Worm (Caenorhabditis elegans) whole organism, L3 larva: ENCODE measurements around the gene F21C10.19.
A peak's percentile ranks its signal among the peaks of the same experiment; 100 is the strongest.

ENCODE experiments used
- R02D3.7 ChIP-seq: fragments of 150-350 bp; optimal IDR thresholded peaks from 2 replicates; lab custom pipeline; 2014; ENCODE audit warnings: missing biosample characterization, missing genetic modification characterization
- ZK546.5 ChIP-seq: sonication (generic microtip); optimal IDR thresholded peaks from 2 replicates; lab custom pipeline; 2017; ENCODE audit warnings: missing biosample characterization, missing genetic modification characterization
- aly-2 ChIP-seq: fragments of 150-350 bp; optimal IDR thresholded peaks from 2 replicates; lab custom pipeline; 2014; ENCODE audit warnings: missing biosample characterization, missing genetic modification characterization
- ama-1 ChIP-seq: fragments of 150-350 bp; optimal IDR thresholded peaks from 2 replicates; lab custom pipeline; 2018
- ceh-28 ChIP-seq: fragments of 150-350 bp; optimal IDR thresholded peaks from 2 replicates; lab custom pipeline; 2014; ENCODE audit warnings: missing biosample characterization, missing genetic modification reagents, missing genetic modification characterization
- ceh-82 ChIP-seq: fragments of 150-350 bp; optimal IDR thresholded peaks from 2 replicates; lab custom pipeline; 2014; ENCODE audit warnings: missing biosample characterization, missing genetic modification characterization
- ceh-9 ChIP-seq: sonication (generic microtip); optimal IDR thresholded peaks from 2 replicates; lab custom pipeline; 2018; ENCODE audit warnings: missing biosample characterization, missing genetic modification characterization
- daf-12 ChIP-seq: fragments of 150-350 bp; optimal IDR thresholded peaks from 2 replicates; lab custom pipeline; 2014; ENCODE audit warnings: missing biosample characterization, missing genetic modification reagents, missing genetic modification characterization
- egl-27 ChIP-seq: sonication (generic microtip); optimal IDR thresholded peaks from 4 replicates; lab custom pipeline; 2017; ENCODE audit warnings: missing biosample characterization, missing genetic modification reagents, missing genetic modification characterization
- egl-5 ChIP-seq: fragments of 150-350 bp; optimal IDR thresholded peaks from 2 replicates; lab custom pipeline; 2017; ENCODE audit warnings: missing biosample characterization, missing genetic modification reagents, missing genetic modification characterization, inconsistent platforms
- elt-1 ChIP-seq: fragments of 150-350 bp; optimal IDR thresholded peaks from 2 replicates; lab custom pipeline; 2014; ENCODE audit warnings: missing biosample characterization, missing genetic modification characterization
- elt-2 ChIP-seq: sonication (generic microtip); optimal IDR thresholded peaks from 2 replicates; lab custom pipeline; 2016; ENCODE audit warnings: missing genetic modification reagents, mild to moderate bottlenecking, missing genetic modification characterization, missing compliant biosample characterization
- elt-3 ChIP-seq, 3 experiments: fragments of 150-350 bp in 1 of 3; sonication (generic microtip) in 2 of 3; optimal IDR thresholded peaks; 2 replicates in 2 of 3; 4 replicates in 1 of 3; lab custom pipeline; 2014 to 2017; ENCODE audit warnings: missing biosample characterization in 3 of 3, missing genetic modification characterization in 3 of 3
- fkh-2 ChIP-seq: fragments of 150-350 bp; optimal IDR thresholded peaks from 2 replicates; lab custom pipeline; 2014; ENCODE audit warnings: missing biosample characterization, missing genetic modification reagents, missing genetic modification characterization
- hmg-11 ChIP-seq: sonication (generic microtip); optimal IDR thresholded peaks from 2 replicates; lab custom pipeline; 2016; ENCODE audit warnings: missing genetic modification characterization, missing compliant biosample characterization
- jun-1 ChIP-seq: fragments of 150-350 bp; optimal IDR thresholded peaks from 2 replicates; lab custom pipeline; 2014; ENCODE audit warnings: missing biosample characterization, missing genetic modification reagents, missing genetic modification characterization
- lin-15B ChIP-seq: fragments of 150-350 bp; optimal IDR thresholded peaks from 2 replicates; lab custom pipeline; 2014; ENCODE audit warnings: missing biosample characterization, missing genetic modification characterization
- lin-39 ChIP-seq: fragments of 150-350 bp; optimal IDR thresholded peaks from 2 replicates; lab custom pipeline; 2018; ENCODE audit warnings: missing biosample characterization, missing genetic modification reagents, missing genetic modification characterization
- lsy-12 ChIP-seq: sonication (generic microtip); optimal IDR thresholded peaks from 2 replicates; lab custom pipeline; 2016; ENCODE audit warnings: mild to moderate bottlenecking, missing genetic modification characterization, missing compliant biosample characterization
- mml-1 ChIP-seq: fragments of 150-350 bp; sonication (generic microtip); optimal IDR thresholded peaks from 3 replicates; lab custom pipeline; 2014; ENCODE audit warnings: missing biosample characterization, missing genetic modification characterization
- nfya-1 ChIP-seq: sonication (generic microtip); optimal IDR thresholded peaks from 2 replicates; lab custom pipeline; 2017; ENCODE audit warnings: missing genetic modification characterization, mild to moderate bottlenecking, missing compliant biosample characterization, antibody characterized with exemption, moderate library complexity; ENCODE audit not compliant: insufficient read depth
- nhr-23 ChIP-seq: fragments of 150-350 bp; optimal IDR thresholded peaks from 2 replicates; lab custom pipeline; 2014; ENCODE audit warnings: missing biosample characterization, missing genetic modification reagents, missing genetic modification characterization
- nhr-25 ChIP-seq: sonication (generic microtip); optimal IDR thresholded peaks from 2 replicates; lab custom pipeline; 2017; ENCODE audit warnings: missing biosample characterization, missing genetic modification characterization
- nhr-28 ChIP-seq: fragments of 150-350 bp; optimal IDR thresholded peaks from 2 replicates; lab custom pipeline; 2014; ENCODE audit warnings: missing biosample characterization, missing genetic modification characterization
- nhr-43 ChIP-seq: sonication (generic microtip); optimal IDR thresholded peaks from 2 replicates; lab custom pipeline; 2016; ENCODE audit warnings: mild to moderate bottlenecking, missing genetic modification characterization, missing compliant biosample characterization; ENCODE audit not compliant: poor library complexity, severe bottlenecking
- nhr-77 ChIP-seq: fragments of 150-350 bp; optimal IDR thresholded peaks from 2 replicates; lab custom pipeline; 2014; ENCODE audit warnings: missing biosample characterization, missing genetic modification characterization
- pha-4 ChIP-seq: fragments of 150-350 bp; optimal IDR thresholded peaks from 2 replicates; lab custom pipeline; 2014; ENCODE audit warnings: missing biosample characterization, missing genetic modification reagents, missing genetic modification characterization
- pqm-1 ChIP-seq: fragments of 150-350 bp; optimal IDR thresholded peaks from 2 replicates; lab custom pipeline; 2017; ENCODE audit warnings: missing biosample characterization, missing genetic modification characterization, inconsistent platforms
- snpc-4 ChIP-seq: fragments of 150-350 bp; optimal IDR thresholded peaks from 2 replicates; lab custom pipeline; 2014; ENCODE audit warnings: missing biosample characterization, missing genetic modification characterization
- tbx-2 ChIP-seq: sonication (generic microtip); optimal IDR thresholded peaks from 2 replicates; lab custom pipeline; 2016; ENCODE audit warnings: mild to moderate bottlenecking, missing genetic modification characterization, missing compliant biosample characterization
- unc-62 ChIP-seq: fragments of 150-350 bp; sonication (generic microtip); optimal IDR thresholded peaks from 4 replicates; lab custom pipeline; 2014; ENCODE audit warnings: missing biosample characterization, missing genetic modification reagents, missing genetic modification characterization

The F21C10.19 gene

ce11 chrV:9173789-9174188, 42.9 kb downstream of the F21C10.19 start, which contains the start of gene pqn-16:
pqn-16 (plus strand) TSS chrV:9174089.
- no peak for TF ChIP-seq nhr-25 (tag; lab: Kevin White, UChicago)
- TF ChIP-seq, all 47 proteins: peak for 0

- no peak for TF ChIP-seq nhr-28 (tag; lab: Kevin White, UChicago)
- peak; percentile 71 for TF ChIP-seq jun-1 (tag; lab: Kevin White, UChicago)
- peak; percentile 89 for TF ChIP-seq nhr-23 (tag; lab: Kevin White, UChicago)
- TF ChIP-seq ZK546.5 = no peak
- TF ChIP-seq ceh-82 = peak; percentile 19
- no peak for TF ChIP-seq fkh-2 (tag; lab: Kevin White, UChicago)
- TF ChIP-seq unc-62 (GFP tag; lab: Kevin White, UChicago) = peak; percentile 60
- no peak for TF ChIP-seq elt-3 (tag; optimal IDR thresholded peaks at IDR 0.05; lab: Kevin White, UChicago)
- TF ChIP-seq ama-1 (lab: Kevin White, UChicago) = peak; percentile 41
- peak; percentile 25 for TF ChIP-seq egl-27 (tag; lab: Kevin White, UChicago)
- peak; percentile 73 for TF ChIP-seq lsy-12
- peak; percentile 67 for TF ChIP-seq egl-5
- peak; percentile 84 for TF ChIP-seq nhr-25 (tag; lab: Kevin White, UChicago)
- peak; percentile 71 for TF ChIP-seq hmg-11 (tag; lab: Kevin White, UChicago)
- no peak for TF ChIP-seq ceh-9 (tag; lab: Kevin White, UChicago)
- TF ChIP-seq R02D3.7 (tag; lab: Kevin White, UChicago) = peak; percentile 75
- peak; percentile 77 for TF ChIP-seq nhr-43 (tag; lab: Kevin White, UChicago)
- peak; percentile 82 for TF ChIP-seq ceh-28 (tag; lab: Kevin White, UChicago)
- peak; percentile 95 for TF ChIP-seq pha-4 (tag; lab: Kevin White, UChicago)
- peak; percentile 76 for TF ChIP-seq tbx-2 (tag; lab: Kevin White, UChicago)
- no peak for TF ChIP-seq aly-2 (tag; lab: Kevin White, UChicago)
- no peak for TF ChIP-seq nhr-77
- TF ChIP-seq pqm-1 = peak; percentile 73
- no peak for TF ChIP-seq mml-1 (tag; lab: Kevin White, UChicago)
- peak; percentile 7 for TF ChIP-seq lin-39 (tag; lab: Kevin White, UChicago)
- TF ChIP-seq snpc-4 (tag; lab: Kevin White, UChicago) = peak; percentile 88
- peak; percentile 85 for TF ChIP-seq nfya-1 (tag; lab: Kevin White, UChicago)
- TF ChIP-seq lin-15B = peak; percentile 88
- TF ChIP-seq elt-1 (tag; lab: Kevin White, UChicago) = peak; percentile 37
- TF ChIP-seq daf-12 (tag; lab: Kevin White, UChicago) = no peak
- peak; percentile 71 for TF ChIP-seq elt-2 (tag; lab: Kevin White, UChicago)
- TF ChIP-seq, all 47 proteins: peak for 22
These were observed 44.5 kb downstream of the F21C10.19 start, which contains the start of gene spas-1 for ce11 chrV:9175218-9175837. spas-1 (plus strand) TSS chrV:9175789.
